Worm (Caenorhabditis elegans): ENCODE results near the gene nhr-239.

DNA sequence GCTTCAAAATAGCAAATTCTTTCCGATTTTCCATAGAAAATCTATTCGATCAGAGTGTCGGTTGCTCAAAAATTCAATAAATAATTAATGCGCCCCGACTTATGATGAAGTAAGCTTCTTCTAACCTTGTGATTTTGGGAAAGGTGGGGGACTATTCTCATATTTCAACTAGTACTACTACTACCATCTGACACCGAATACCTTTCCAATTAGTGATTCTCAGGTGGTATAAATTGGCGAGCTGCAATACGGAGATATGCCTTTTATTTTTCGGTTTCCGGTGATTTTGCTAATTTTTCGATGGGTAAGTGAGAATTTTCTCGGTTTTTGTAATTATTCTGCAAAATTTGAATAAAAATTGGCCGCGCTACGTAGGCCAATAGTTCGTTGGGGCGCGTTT is at the start of gene nhr-239:
- no peak for TF ChIP-seq nhr-77 (tag; optimal IDR thresholded peaks at IDR 0.05)
- no peak for TF ChIP-seq nhr-237 (tag; optimal IDR thresholded peaks at IDR 0.05)
- TF ChIP-seq unc-55 (GFP tag; optimal IDR thresholded peaks at IDR 0.05): no peak
- no peak for TF ChIP-seq mab-5 (tag; optimal IDR thresholded peaks at IDR 0.05)
- TF ChIP-seq unc-62 (GFP tag; optimal IDR thresholded peaks at IDR 0.05): no peak
- TF ChIP-seq unc-39 (tag; optimal IDR thresholded peaks at IDR 0.05): no peak
- no peak for TF ChIP-seq egl-27 (tag; optimal IDR thresholded peaks at IDR 0.05)
- no peak for TF ChIP-seq nhr-10 (tag; optimal IDR thresholded peaks at IDR 0.05)
- TF ChIP-seq F13H6.1 (tag; optimal IDR thresholded peaks at IDR 0.05): no peak
- TF ChIP-seq snpc-4 (tag; optimal IDR thresholded peaks at IDR 0.05): no peak

Measured in whole organism, L2 larva.